Fruit fly (Drosophila melanogaster): ENCODE data around the gene sdk.
A peak's percentile ranks its signal among the peaks of the same experiment; 100 is the strongest.

- TF ChIP-seq esn (GFP tag; optimal IDR thresholded peaks at IDR 0.05) (peak; percentile 96), CG34406 (GFP tag; optimal IDR thresholded peaks at IDR 0.05) (peak; percentile 95), CG4318 (GFP tag; optimal IDR thresholded peaks at IDR 0.05) (no peak), Smox (GFP tag; optimal IDR thresholded peaks at IDR 0.05) (peak; percentile 96)
Observed at dm6 chrX:654949-655348, 31.7 kb upstream of the sdk start.

All from whole organism, prepupa.